Worm (Caenorhabditis elegans) whole organism, L1 larva: ENCODE results near the gene F21D9.11.

Source experiments
- C34B4.2 ChIP-seq: sonication (generic microtip); optimal IDR thresholded peaks from 2 replicates; lab custom pipeline; 2017; ENCODE audit warnings: mild to moderate bottlenecking, missing genetic modification characterization, missing compliant biosample characterization
- aha-1 ChIP-seq: fragments of 150-350 bp; optimal IDR thresholded peaks from 2 replicates; lab custom pipeline; 2014; ENCODE audit warnings: missing biosample characterization, missing genetic modification characterization
- alr-1 ChIP-seq: fragments of 200-800 bp; sonication (Bioruptor generic); optimal IDR thresholded peaks from 2 replicates; lab custom pipeline; 2018; ENCODE audit warnings: borderline replicate concordance, mild to moderate bottlenecking, missing genetic modification characterization, missing compliant biosample characterization
- aly-2 ChIP-seq: fragments of 150-350 bp; optimal IDR thresholded peaks from 2 replicates; lab custom pipeline; 2014; ENCODE audit warnings: missing biosample characterization, missing genetic modification characterization
- ceh-8 ChIP-seq: fragments of 200-800 bp; sonication (Bioruptor generic); optimal IDR thresholded peaks from 2 replicates; lab custom pipeline; 2018; ENCODE audit warnings: mild to moderate bottlenecking, missing genetic modification characterization, moderate library complexity, missing compliant biosample characterization
- ceh-88 ChIP-seq: fragments of 200-800 bp; sonication (Bioruptor generic); IDR thresholded peaks from 2 replicates; pipeline ENCODE4 v1.3.6; 2022; ENCODE audit warnings: missing genetic modification characterization, missing compliant biosample characterization
- ceh-90 ChIP-seq: sonication (generic microtip); optimal IDR thresholded peaks from 2 replicates; lab custom pipeline; 2016; ENCODE audit warnings: missing genetic modification characterization, missing compliant biosample characterization
- dpl-1 ChIP-seq, 3 experiments: fragments of 150-350 bp in 2 of 3; sonication (generic microtip) in 1 of 3; optimal IDR thresholded peaks; 2 replicates each; lab custom pipeline; 2014 to 2017; ENCODE audit warnings: missing biosample characterization in 3 of 3, missing genetic modification characterization in 3 of 3, missing genetic modification reagents in 3 of 3
- dsc-1 ChIP-seq: sonication (generic microtip); optimal IDR thresholded peaks from 2 replicates; lab custom pipeline; 2016; ENCODE audit warnings: mild to moderate bottlenecking, missing genetic modification characterization, missing compliant biosample characterization
- efl-1 ChIP-seq, 4 experiments: fragments of 150-350 bp; optimal IDR thresholded peaks in 3 of 4; peaks in 1 of 4; 1 replicate in 1 of 4; 2 replicates in 3 of 4; lab custom pipeline; 2014; ENCODE audit warnings: missing biosample characterization in 2 of 4, missing genetic modification characterization in 2 of 4, missing genetic modification reagents in 2 of 4
- efl-3 ChIP-seq: fragments of 200-800 bp; sonication (Bioruptor generic); optimal IDR thresholded peaks from 2 replicates; lab custom pipeline; 2018; ENCODE audit warnings: mild to moderate bottlenecking, missing genetic modification characterization, missing compliant biosample characterization
- egl-27 ChIP-seq, 2 experiments: fragments of 150-350 bp in 1 of 2; sonication (generic microtip); optimal IDR thresholded peaks; 3 replicates each; lab custom pipeline; 2017 to 2018; ENCODE audit warnings: missing biosample characterization in 2 of 2, missing genetic modification characterization in 2 of 2, missing genetic modification reagents in 2 of 2
- elt-3 ChIP-seq, 6 experiments: fragments of 150-350 bp in 1 of 6; sonication (generic microtip); optimal IDR thresholded peaks; 2 replicates each; lab custom pipeline; 2017 to 2018; ENCODE audit warnings: missing biosample characterization in 6 of 6, missing genetic modification characterization in 6 of 6, inconsistent platforms in 1 of 6
- fkh-8 ChIP-seq: sonication (generic microtip); optimal IDR thresholded peaks from 2 replicates; lab custom pipeline; 2016; ENCODE audit warnings: mild to moderate bottlenecking, missing genetic modification characterization, missing compliant biosample characterization
- grh-1 ChIP-seq: fragments of 200-800 bp; sonication (Bioruptor generic); IDR thresholded peaks from 2 replicates; pipeline ENCODE4 v1.3.6; 2022; ENCODE audit warnings: missing genetic modification reagents, missing genetic modification characterization, missing compliant biosample characterization
- isw-1 ChIP-seq: fragments of 200-800 bp; sonication (Bioruptor generic); IDR thresholded peaks from 2 replicates; pipeline ENCODE4 v1.3.6; 2022; ENCODE audit warnings: missing genetic modification characterization, missing compliant biosample characterization
- lin-14 ChIP-seq: fragments of 200-800 bp; sonication (Bioruptor generic); optimal IDR thresholded peaks from 2 replicates; lab custom pipeline; 2018; ENCODE audit warnings: mild to moderate bottlenecking, missing genetic modification characterization, moderate library complexity, missing compliant biosample characterization
- lin-39 ChIP-seq: fragments of 150-350 bp; optimal IDR thresholded peaks from 2 replicates; lab custom pipeline; 2014; ENCODE audit warnings: missing biosample characterization, missing genetic modification reagents, missing genetic modification characterization
- lir-3 ChIP-seq: sonication (generic microtip); optimal IDR thresholded peaks from 2 replicates; lab custom pipeline; 2016; ENCODE audit warnings: mild to moderate bottlenecking, missing genetic modification characterization, moderate library complexity, missing compliant biosample characterization; ENCODE audit not compliant: poor library complexity
- mab-9 ChIP-seq: fragments of 200-800 bp; sonication (Bioruptor generic); IDR thresholded peaks from 2 replicates; pipeline ENCODE4 v1.3.6; 2022; ENCODE audit warnings: missing genetic modification reagents, missing genetic modification characterization, missing compliant biosample characterization
- mep-1 ChIP-seq: fragments of 150-350 bp; optimal IDR thresholded peaks from 2 replicates; lab custom pipeline; 2014; ENCODE audit warnings: missing biosample characterization, missing genetic modification characterization
- nhr-47 ChIP-seq: sonication (generic microtip); optimal IDR thresholded peaks from 2 replicates; lab custom pipeline; 2016; ENCODE audit warnings: mild to moderate bottlenecking, missing genetic modification characterization, moderate library complexity, missing compliant biosample characterization
- nhr-77 ChIP-seq: fragments of 150-350 bp; optimal IDR thresholded peaks from 2 replicates; lab custom pipeline; 2014; ENCODE audit warnings: missing biosample characterization, missing genetic modification characterization
- nhr-84 ChIP-seq: sonication (generic microtip); optimal IDR thresholded peaks from 2 replicates; lab custom pipeline; 2017; ENCODE audit warnings: missing biosample characterization, missing genetic modification characterization
- nhr-85 ChIP-seq: sonication (generic microtip); peaks from one replicate; lab custom pipeline; 2016; ENCODE audit warnings: missing genetic modification characterization, inconsistent platforms, missing compliant biosample characterization
- pag-3 ChIP-seq: sonication (generic microtip); optimal IDR thresholded peaks from 2 replicates; lab custom pipeline; 2017; ENCODE audit warnings: missing genetic modification characterization, mild to moderate bottlenecking, missing compliant biosample characterization, antibody characterized with exemption, borderline replicate concordance; ENCODE audit not compliant: insufficient read depth
- pax-3 ChIP-seq: fragments of 200-800 bp; sonication (Bioruptor generic); optimal IDR thresholded peaks from 2 replicates; lab custom pipeline; 2018; ENCODE audit warnings: mild to moderate bottlenecking, missing genetic modification characterization, moderate library complexity, missing compliant biosample characterization
- pqm-1 ChIP-seq: sonication (generic microtip); optimal IDR thresholded peaks from 3 replicates; lab custom pipeline; 2017; ENCODE audit warnings: missing biosample characterization, missing genetic modification characterization
- snpc-4 ChIP-seq: fragments of 150-350 bp; optimal IDR thresholded peaks from 2 replicates; lab custom pipeline; 2014; ENCODE audit warnings: missing biosample characterization, missing genetic modification characterization
- swsn-7 ChIP-seq: sonication (generic microtip); optimal IDR thresholded peaks from 2 replicates; lab custom pipeline; 2016; ENCODE audit warnings: missing genetic modification characterization, missing compliant biosample characterization
- unc-30 ChIP-seq: sonication (generic microtip); optimal IDR thresholded peaks from 2 replicates; lab custom pipeline; 2017; ENCODE audit warnings: missing biosample characterization, missing genetic modification characterization
- vab-15 ChIP-seq: sonication (generic microtip); optimal IDR thresholded peaks from 2 replicates; lab custom pipeline; 2017; ENCODE audit warnings: missing genotype, mild to moderate bottlenecking, missing genetic modification characterization, missing compliant biosample characterization
- zip-4 ChIP-seq: fragments of 200-800 bp; sonication (Bioruptor generic); optimal IDR thresholded peaks from 2 replicates; lab custom pipeline; 2018; ENCODE audit warnings: mild to moderate bottlenecking, missing genetic modification characterization, moderate library complexity, missing compliant biosample characterization

F21D9.11 gene

DNA sequence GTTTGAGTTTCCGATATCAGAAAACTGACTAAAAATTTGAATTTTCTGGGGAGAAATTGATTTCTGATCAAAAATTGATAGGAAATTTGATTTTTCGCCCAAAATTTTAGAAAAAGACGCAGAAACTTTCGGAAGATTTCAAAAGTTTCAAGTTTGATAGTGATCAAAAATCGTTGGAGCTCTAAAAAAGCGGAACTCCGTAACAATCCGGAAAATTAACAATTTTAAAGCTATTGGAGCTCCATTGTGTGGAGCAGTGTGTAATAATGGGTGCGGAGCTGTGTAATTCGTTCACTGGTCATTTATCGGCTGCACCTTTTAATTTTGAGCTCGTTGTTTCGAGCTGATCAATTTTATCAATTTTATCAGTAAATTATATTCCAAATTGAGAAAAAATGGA, 1.6 kb downstream of the F21D9.11 start, which contains the start of gene F21D9.4:
Gene F21D9.4 (plus strand): TSS at position 301 of the 400 bp plus-strand sequence.
- TF ChIP-seq efl-3 (GFP tag; lab: Kevin White, UChicago) (no peak), ceh-88 (GFP tag; lab: Robert Waterston, UW) (no peak), isw-1 (no peak), elt-3 (tag; optimal IDR thresholded peaks at IDR 0.05; lab: Kevin White, UChicago) (no peak), dpl-1 (GFP tag; optimal IDR thresholded peaks at IDR 0.05; lab: Kevin White, UChicago) (no peak), pax-3 (tag; lab: Kevin White, UChicago) (no peak), grh-1 (GFP tag; lab: Robert Waterston, UW) (no peak), mab-9 (GFP tag; lab: Robert Waterston, UW) (no peak), pag-3 (tag; lab: Kevin White, UChicago) (no peak), ceh-90 (tag; lab: Kevin White, UChicago) (no peak), lin-14 (GFP tag; lab: Kevin White, UChicago) (no peak), fkh-8 (tag; lab: Kevin White, UChicago) (no peak), nhr-84 (tag; lab: Kevin White, UChicago) (no peak), lir-3 (tag; lab: Kevin White, UChicago) (no peak), vab-15 (tag; lab: Kevin White, UChicago) (no peak), egl-27 (tag; optimal IDR thresholded peaks at IDR 0.05; lab: Kevin White, UChicago) (no peak), swsn-7 (tag; lab: Kevin White, UChicago) (no peak), nhr-77 (no peak), dsc-1 (no peak)

ce11 chrV:19257653-19258052, 5.7 kb downstream of the F21D9.11 start, which contains the start of gene F21D9.3:
F21D9.3 (minus strand) TSS chrV:19257753.
- TF ChIP-seq pag-3 (tag; lab: Kevin White, UChicago): no peak
- TF ChIP-seq snpc-4 (tag; lab: Kevin White, UChicago): no peak
- TF ChIP-seq ceh-8 (GFP tag; lab: Kevin White, UChicago): no peak

DNA sequence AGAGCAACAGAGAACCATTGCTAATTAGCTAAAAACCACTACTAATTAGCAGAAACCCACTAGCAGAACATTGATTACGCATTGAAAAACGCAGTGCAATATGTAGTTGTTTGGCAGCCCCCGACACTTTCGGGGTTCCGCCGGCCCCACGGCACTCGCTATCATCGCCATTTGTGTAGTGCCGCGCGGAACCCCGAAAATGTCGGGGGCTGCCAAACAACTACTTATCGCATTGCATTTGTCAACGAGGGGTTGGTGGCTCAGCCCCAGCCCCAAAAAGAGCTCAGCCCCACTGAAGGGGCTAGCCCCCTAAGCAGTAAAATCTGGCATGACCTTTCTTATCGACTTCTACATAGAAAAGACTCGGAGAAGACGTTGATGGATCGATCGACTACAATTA, 7.5 kb downstream of the F21D9.11 start:
- no peak for TF ChIP-seq mab-9 (GFP tag; lab: Robert Waterston, UW)
- no peak for TF ChIP-seq lin-39 (tag; lab: Kevin White, UChicago)
- no peak for TF ChIP-seq nhr-47 (tag; lab: Kevin White, UChicago)
- no peak for TF ChIP-seq efl-1 (optimal IDR thresholded peaks at IDR 0.05; lab: Kevin White, UChicago)
- no peak for TF ChIP-seq efl-1 (GFP tag; optimal IDR thresholded peaks at IDR 0.05 in 1 of 2; lab: Kevin White, UChicago)
- no peak for TF ChIP-seq mep-1 (tag; lab: Kevin White, UChicago)
- TF ChIP-seq unc-30 (tag; lab: Kevin White, UChicago): no peak

ce11 chrV:19260686-19261085, 8.7 kb downstream of the F21D9.11 start:
- no peak for TF ChIP-seq aha-1 (tag; lab: Kevin White, UChicago)

- TF ChIP-seq aly-2 (tag; lab: Kevin White, UChicago) (no peak), nhr-85 (tag; lab: Kevin White, UChicago) (no peak), alr-1 (tag; lab: Kevin White, UChicago) (no peak), lin-39 (tag; lab: Kevin White, UChicago) (no peak), lin-14 (GFP tag; lab: Kevin White, UChicago) (no peak), C34B4.2 (tag; lab: Kevin White, UChicago) (no peak), pag-3 (tag; lab: Kevin White, UChicago) (no peak), pqm-1 (no peak), zip-4 (no peak), ceh-88 (GFP tag; lab: Robert Waterston, UW) (no peak)
These were observed 10.4 kb downstream of the F21D9.11 start, which contains the start of gene F21D9.2 for ce11 chrV:19262349-19262748. F21D9.2 (minus strand) TSS chrV:19262449.
